Worm (Caenorhabditis elegans) whole organism, late embryonic: ENCODE results near the gene jtr-1.

Experiments used
- C08G9.2 ChIP-seq: sonication (generic microtip); optimal IDR thresholded peaks from 2 replicates; lab custom pipeline; 2016; ENCODE audit warnings: mild to moderate bottlenecking, missing genetic modification characterization, moderate library complexity, missing compliant biosample characterization
- T23F11.4 ChIP-seq: fragments of 200-800 bp; sonication (Bioruptor generic); optimal IDR thresholded peaks from 2 replicates; lab custom pipeline; 2018; ENCODE audit warnings: mild to moderate bottlenecking, missing genetic modification characterization, missing compliant biosample characterization
- ama-1 ChIP-seq: fragments of 150-350 bp; optimal IDR thresholded peaks from 2 replicates; lab custom pipeline; 2014
- fkh-10 ChIP-seq: fragments of 150-350 bp; optimal IDR thresholded peaks from 2 replicates; lab custom pipeline; 2014; ENCODE audit warnings: missing biosample characterization, missing genetic modification reagents, missing genetic modification characterization
- nhr-11 ChIP-seq: fragments of 150-350 bp; optimal IDR thresholded peaks from 2 replicates; lab custom pipeline; 2014; ENCODE audit warnings: missing biosample characterization, missing genetic modification characterization
- sox-4 ChIP-seq: sonication (generic microtip); optimal IDR thresholded peaks from 2 replicates; lab custom pipeline; 2017; ENCODE audit warnings: mild to moderate bottlenecking, missing genetic modification characterization, inconsistent platforms, missing compliant biosample characterization

DNA sequence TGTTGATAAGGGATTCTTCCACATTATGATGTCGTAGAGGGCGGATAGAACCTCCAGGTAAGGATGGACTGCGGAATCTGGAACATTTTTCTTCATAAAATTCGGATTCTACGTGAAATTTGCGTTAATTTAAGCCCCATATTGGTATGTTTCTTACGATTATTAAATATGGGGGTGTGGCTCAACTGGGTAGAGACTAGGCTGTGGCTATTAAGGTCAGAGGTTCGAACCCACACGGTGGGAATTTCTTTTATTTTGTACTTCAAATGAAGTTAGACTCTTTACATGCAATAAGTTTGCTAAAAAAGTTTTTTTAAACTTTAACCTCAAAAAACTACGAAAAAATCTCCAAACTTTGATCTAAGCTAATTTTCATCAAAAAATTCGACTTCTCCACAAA is 44.7 kb downstream of the jtr-1 start:
- TF ChIP-seq T23F11.4 (GFP tag; lab: Kevin White, UChicago): no peak
- TF ChIP-seq ama-1 (lab: Kevin White, UChicago): no peak
- no peak for TF ChIP-seq C08G9.2 (tag; lab: Kevin White, UChicago)
- TF ChIP-seq nhr-11 (tag; lab: Kevin White, UChicago): no peak
- TF ChIP-seq sox-4 (tag; lab: Kevin White, UChicago): no peak
- TF ChIP-seq fkh-10: no peak
